Worm (Caenorhabditis elegans): Measurements from ENCODE around the gene R74.2.

R74.2 gene

ce11 chrIII:4196301-4196987, 8.5 kb downstream of the R74.2 start (continued):
- TF ChIP-seq ceh-82 (tag; optimal IDR thresholded peaks at IDR 0.05) (no peak), snpc-1.2 (GFP tag; IDR thresholded peaks at IDR 0.05) (no peak), mxl-3 (GFP tag; optimal IDR thresholded peaks at IDR 0.05) (peak; percentile 38), zag-1 (tag; optimal IDR thresholded peaks at IDR 0.05) (no peak), D1046.2 (GFP tag; IDR thresholded peaks at IDR 0.05) (no peak), ceh-62 (tag; optimal IDR thresholded peaks at IDR 0.05) (no peak), cey-2 (tag; optimal IDR thresholded peaks at IDR 0.05; ENCODE audit: borderline replicate concordance, insufficient read depth) (no peak), pha-4 (GFP tag; IDR thresholded peaks at IDR 0.05) (no peak), pha-4 (tag; optimal IDR thresholded peaks at IDR 0.05) (no peak), ceh-32 (tag; optimal IDR thresholded peaks at IDR 0.05; ENCODE audit: poor library complexity) (no peak)

ce11 chrIII:4196988-4197384, 9.0 kb downstream of the R74.2 start, which contains the start of gene asd-1:
TSS of gene asd-1 (plus strand) at chrIII:4197285.
- TF ChIP-seq F10B5.3 (tag; optimal IDR thresholded peaks at IDR 0.05) (no peak), aly-2 (tag; optimal IDR thresholded peaks at IDR 0.05) (no peak), nhr-28 (tag; optimal IDR thresholded peaks at IDR 0.05) (no peak), nhr-48 (tag; optimal IDR thresholded peaks at IDR 0.05) (no peak), Y105C5A.15 (GFP tag; IDR thresholded peaks at IDR 0.05) (no peak), pqm-1 (tag; optimal IDR thresholded peaks at IDR 0.05) (no peak), php-3 (GFP tag; IDR thresholded peaks at IDR 0.05) (no peak), cey-2 (tag; optimal IDR thresholded peaks at IDR 0.05; ENCODE audit: borderline replicate concordance, insufficient read depth) (no peak)

ce11 chrIII:4204072-4204471, 16.1 kb downstream of the R74.2 start, which contains the start of the genes pelo-1 and R74.7:
TSS of gene pelo-1 (minus strand) at chrIII:4204222.
TSS of gene R74.7 (plus strand) at chrIII:4204429.
- no peak for TF ChIP-seq unc-39 (tag; optimal IDR thresholded peaks at IDR 0.05)
- no peak for TF ChIP-seq mdl-1 (tag; optimal IDR thresholded peaks at IDR 0.05)
- TF ChIP-seq mxl-2 (GFP tag; conservative IDR thresholded peaks at IDR 0.05) = no peak
- peak; percentile 61 for TF ChIP-seq Y48G9A.11 (GFP tag; IDR thresholded peaks at IDR 0.05)
- no peak for TF ChIP-seq daf-19 (GFP tag; conservative IDR thresholded peaks at IDR 0.05)
- TF ChIP-seq ceh-28 (tag; optimal IDR thresholded peaks at IDR 0.05) = no peak
- TF ChIP-seq pha-4 (GFP tag; IDR thresholded peaks at IDR 0.05) = no peak
- no peak for TF ChIP-seq pha-4 (tag; optimal IDR thresholded peaks at IDR 0.05)
- TF ChIP-seq F10B5.3 (tag; optimal IDR thresholded peaks at IDR 0.05) = no peak
- no peak for TF ChIP-seq daf-12 (tag; optimal IDR thresholded peaks at IDR 0.05)
- TF ChIP-seq spr-3 (GFP tag; optimal IDR thresholded peaks at IDR 0.05) = no peak
- no peak for TF ChIP-seq daf-16 (GFP tag; optimal IDR thresholded peaks at IDR 0.05)
- TF ChIP-seq daf-16 (tag; optimal IDR thresholded peaks at IDR 0.05) = peak; percentile 21
- no peak for TF ChIP-seq tag-97 (GFP tag; IDR thresholded peaks at IDR 0.05)
- TF ChIP-seq lsy-2 (tag; optimal IDR thresholded peaks at IDR 0.05) = peak in 1 of 2 experiments; percentile 65
- no peak for TF ChIP-seq ces-1 (GFP tag; optimal IDR thresholded peaks at IDR 0.05)
- no peak for TF ChIP-seq lin-15B (tag; optimal IDR thresholded peaks at IDR 0.05)
- TF ChIP-seq R02D3.7 (tag; optimal IDR thresholded peaks at IDR 0.05) = peak; percentile 69
- TF ChIP-seq Y75B8A.6 (GFP tag; IDR thresholded peaks at IDR 0.05) = no peak
- no peak for TF ChIP-seq ceh-32 (tag; optimal IDR thresholded peaks at IDR 0.05; ENCODE audit: poor library complexity)
- no peak for TF ChIP-seq vab-7 (GFP tag; IDR thresholded peaks at IDR 0.05)
- no peak for TF ChIP-seq daf-8 (GFP tag; IDR thresholded peaks at IDR 0.05)
- TF ChIP-seq lin-29 (GFP tag; IDR thresholded peaks at IDR 0.05) = no peak
- peak; percentile 95 for TF ChIP-seq T20F7.1 (GFP tag; optimal IDR thresholded peaks at IDR 0.05)
- no peak for TF ChIP-seq rbr-2 (tag; optimal IDR thresholded peaks at IDR 0.05)
- TF ChIP-seq mes-2 (tag; optimal IDR thresholded peaks at IDR 0.05; ENCODE audit: poor library complexity, severe bottlenecking) = peak; percentile 33
- no peak for TF ChIP-seq arid-1 (GFP tag; conservative IDR thresholded peaks at IDR 0.05)
- no peak for TF ChIP-seq Y5F2A.4 (GFP tag; optimal IDR thresholded peaks at IDR 0.05)
- TF ChIP-seq zip-2 (tag; optimal IDR thresholded peaks at IDR 0.05) = peak; percentile 2
- no peak for TF ChIP-seq snpc-1.2 (GFP tag; IDR thresholded peaks at IDR 0.05)
- TF ChIP-seq zag-1 (tag; optimal IDR thresholded peaks at IDR 0.05) = no peak
- peak; percentile 11 for TF ChIP-seq nhr-77 (tag; optimal IDR thresholded peaks at IDR 0.05)
